Worm (Caenorhabditis elegans) whole organism, L3 larva: ENCODE results near the gene F26A1.3.

Source experiments
- R02D3.7 ChIP-seq: fragments of 150-350 bp; optimal IDR thresholded peaks from 2 replicates; lab custom pipeline; 2014; ENCODE audit warnings: missing biosample characterization, missing genetic modification characterization
- ZK546.5 ChIP-seq: sonication (generic microtip); optimal IDR thresholded peaks from 2 replicates; lab custom pipeline; 2017; ENCODE audit warnings: missing biosample characterization, missing genetic modification characterization
- aly-2 ChIP-seq: fragments of 150-350 bp; optimal IDR thresholded peaks from 2 replicates; lab custom pipeline; 2014; ENCODE audit warnings: missing biosample characterization, missing genetic modification characterization
- ceh-82 ChIP-seq: fragments of 150-350 bp; optimal IDR thresholded peaks from 2 replicates; lab custom pipeline; 2014; ENCODE audit warnings: missing biosample characterization, missing genetic modification characterization
- ceh-9 ChIP-seq: sonication (generic microtip); optimal IDR thresholded peaks from 2 replicates; lab custom pipeline; 2018; ENCODE audit warnings: missing biosample characterization, missing genetic modification characterization
- egl-27 ChIP-seq: sonication (generic microtip); optimal IDR thresholded peaks from 4 replicates; lab custom pipeline; 2017; ENCODE audit warnings: missing biosample characterization, missing genetic modification reagents, missing genetic modification characterization
- egl-5 ChIP-seq: fragments of 150-350 bp; optimal IDR thresholded peaks from 2 replicates; lab custom pipeline; 2017; ENCODE audit warnings: missing biosample characterization, missing genetic modification reagents, missing genetic modification characterization, inconsistent platforms
- elt-3 ChIP-seq, 3 experiments: fragments of 150-350 bp in 1 of 3; sonication (generic microtip) in 2 of 3; optimal IDR thresholded peaks; 2 replicates in 2 of 3; 4 replicates in 1 of 3; lab custom pipeline; 2014 to 2017; ENCODE audit warnings: missing biosample characterization in 3 of 3, missing genetic modification characterization in 3 of 3
- fkh-10 ChIP-seq: sonication (generic microtip); optimal IDR thresholded peaks from 2 replicates; lab custom pipeline; 2017; ENCODE audit warnings: missing biosample characterization, missing genetic modification reagents, missing genetic modification characterization
- fkh-2 ChIP-seq: fragments of 150-350 bp; optimal IDR thresholded peaks from 2 replicates; lab custom pipeline; 2014; ENCODE audit warnings: missing biosample characterization, missing genetic modification reagents, missing genetic modification characterization
- hmg-11 ChIP-seq: sonication (generic microtip); optimal IDR thresholded peaks from 2 replicates; lab custom pipeline; 2016; ENCODE audit warnings: missing genetic modification characterization, missing compliant biosample characterization
- jun-1 ChIP-seq: fragments of 150-350 bp; optimal IDR thresholded peaks from 2 replicates; lab custom pipeline; 2014; ENCODE audit warnings: missing biosample characterization, missing genetic modification reagents, missing genetic modification characterization
- lin-39 ChIP-seq: fragments of 150-350 bp; optimal IDR thresholded peaks from 2 replicates; lab custom pipeline; 2018; ENCODE audit warnings: missing biosample characterization, missing genetic modification reagents, missing genetic modification characterization
- lsy-12 ChIP-seq: sonication (generic microtip); optimal IDR thresholded peaks from 2 replicates; lab custom pipeline; 2016; ENCODE audit warnings: mild to moderate bottlenecking, missing genetic modification characterization, missing compliant biosample characterization
- mdl-1 ChIP-seq: fragments of 150-350 bp; optimal IDR thresholded peaks from 2 replicates; lab custom pipeline; 2014; ENCODE audit warnings: missing biosample characterization, missing genetic modification characterization
- mml-1 ChIP-seq: fragments of 150-350 bp; sonication (generic microtip); optimal IDR thresholded peaks from 3 replicates; lab custom pipeline; 2014; ENCODE audit warnings: missing biosample characterization, missing genetic modification characterization
- nfya-1 ChIP-seq: sonication (generic microtip); optimal IDR thresholded peaks from 2 replicates; lab custom pipeline; 2017; ENCODE audit warnings: missing genetic modification characterization, mild to moderate bottlenecking, missing compliant biosample characterization, antibody characterized with exemption, moderate library complexity; ENCODE audit not compliant: insufficient read depth
- nhr-11 ChIP-seq: fragments of 150-350 bp; optimal IDR thresholded peaks from 2 replicates; lab custom pipeline; 2014; ENCODE audit warnings: missing biosample characterization, missing genetic modification characterization
- nhr-12 ChIP-seq: fragments of 150-350 bp; optimal IDR thresholded peaks from 2 replicates; lab custom pipeline; 2014; ENCODE audit warnings: missing biosample characterization, missing genetic modification characterization
- nhr-23 ChIP-seq: fragments of 150-350 bp; optimal IDR thresholded peaks from 2 replicates; lab custom pipeline; 2014; ENCODE audit warnings: missing biosample characterization, missing genetic modification reagents, missing genetic modification characterization
- nhr-25 ChIP-seq: sonication (generic microtip); optimal IDR thresholded peaks from 2 replicates; lab custom pipeline; 2017; ENCODE audit warnings: missing biosample characterization, missing genetic modification characterization
- nhr-28 ChIP-seq: fragments of 150-350 bp; optimal IDR thresholded peaks from 2 replicates; lab custom pipeline; 2014; ENCODE audit warnings: missing biosample characterization, missing genetic modification characterization
- nhr-43 ChIP-seq: sonication (generic microtip); optimal IDR thresholded peaks from 2 replicates; lab custom pipeline; 2016; ENCODE audit warnings: mild to moderate bottlenecking, missing genetic modification characterization, missing compliant biosample characterization; ENCODE audit not compliant: poor library complexity, severe bottlenecking
- nhr-76 ChIP-seq: fragments of 150-350 bp; sonication (generic microtip); optimal IDR thresholded peaks from 5 replicates; lab custom pipeline; 2014; ENCODE audit warnings: missing biosample characterization, missing genetic modification characterization
- sea-2 ChIP-seq: fragments of 150-350 bp; sonication (generic microtip); optimal IDR thresholded peaks from 4 replicates; lab custom pipeline; 2014; ENCODE audit warnings: missing biosample characterization, missing genetic modification reagents, missing genetic modification characterization
- skn-1 ChIP-seq: fragments of 150-350 bp; optimal IDR thresholded peaks from 2 replicates; lab custom pipeline; 2014; ENCODE audit warnings: missing biosample characterization, missing genetic modification characterization
- snpc-4 ChIP-seq: fragments of 150-350 bp; optimal IDR thresholded peaks from 2 replicates; lab custom pipeline; 2014; ENCODE audit warnings: missing biosample characterization, missing genetic modification characterization
- tbx-2 ChIP-seq: sonication (generic microtip); optimal IDR thresholded peaks from 2 replicates; lab custom pipeline; 2016; ENCODE audit warnings: mild to moderate bottlenecking, missing genetic modification characterization, missing compliant biosample characterization
- unc-62 ChIP-seq: fragments of 150-350 bp; sonication (generic microtip); optimal IDR thresholded peaks from 4 replicates; lab custom pipeline; 2014; ENCODE audit warnings: missing biosample characterization, missing genetic modification reagents, missing genetic modification characterization
- ztf-11 ChIP-seq: fragments of 150-350 bp; optimal IDR thresholded peaks from 2 replicates; lab custom pipeline; 2014; ENCODE audit warnings: missing biosample characterization, missing genetic modification characterization
- ztf-4 ChIP-seq: fragments of 150-350 bp; optimal IDR thresholded peaks from 2 replicates; lab custom pipeline; 2014; ENCODE audit warnings: missing biosample characterization, missing genetic modification characterization

Gene F26A1.3

ce11 chrIII:4829440-4829839, 2.7 kb downstream of the F26A1.3 start, which contains the start of gene F26A1.9:
Gene F26A1.9, minus strand, starts transcription at chrIII:4829540.
- no peak for TF ChIP-seq nhr-76 (tag; lab: Kevin White, UChicago)
- no peak for TF ChIP-seq nhr-23
- TF ChIP-seq ceh-82: no peak
- no peak for TF ChIP-seq R02D3.7
- TF ChIP-seq sea-2 (GFP tag; lab: Kevin White, UChicago): no peak

ce11 chrIII:4830207-4830606, 3.5 kb downstream of the F26A1.3 start, which contains the start of gene nspd-9:
Gene nspd-9, minus strand, starts transcription at chrIII:4830307.
- TF ChIP-seq snpc-4 (tag; lab: Kevin White, UChicago) (no peak), nhr-43 (no peak), nhr-11 (tag; lab: Kevin White, UChicago) (no peak), nhr-12 (tag; lab: Kevin White, UChicago) (no peak), aly-2 (tag; lab: Kevin White, UChicago) (no peak), fkh-10 (GFP tag; lab: Kevin White, UChicago) (no peak)

ce11 chrIII:4837429-4837828, 10.7 kb downstream of the F26A1.3 start, which contains the start of the genes acbp-7 and F26A1.19:
Gene acbp-7, plus strand, starts transcription at chrIII:4837729.
Gene F26A1.19, plus strand, starts transcription at chrIII:4837731.
- TF ChIP-seq R02D3.7 (no peak), sea-2 (GFP tag; lab: Kevin White, UChicago) (no peak), jun-1 (tag; lab: Kevin White, UChicago) (no peak), tbx-2 (tag; lab: Kevin White, UChicago) (no peak), nfya-1 (no peak), egl-27 (no peak), mdl-1 (tag; lab: Kevin White, UChicago) (no peak), fkh-2 (tag; lab: Kevin White, UChicago) (no peak), nhr-76 (tag; lab: Kevin White, UChicago) (no peak), nhr-23 (no peak), ztf-4 (tag; lab: Kevin White, UChicago) (no peak), snpc-4 (tag; lab: Kevin White, UChicago) (no peak), ceh-82 (no peak), elt-3 (tag; optimal IDR thresholded peaks at IDR 0.05; lab: Kevin White, UChicago) (no peak), ceh-9 (no peak)

ce11 chrIII:4842173-4842572, 15.5 kb downstream of the F26A1.3 start, which contains the start of gene clec-156:
Gene clec-156, minus strand, starts transcription at chrIII:4842273.
- TF ChIP-seq mml-1 (tag; lab: Kevin White, UChicago): no peak
- no peak for TF ChIP-seq lin-39 (tag; lab: Kevin White, UChicago)

- TF ChIP-seq jun-1 (tag; lab: Kevin White, UChicago): no peak
- TF ChIP-seq R02D3.7: no peak
- no peak for TF ChIP-seq unc-62 (GFP tag; lab: Kevin White, UChicago)
- TF ChIP-seq hmg-11 (tag; lab: Kevin White, UChicago): no peak
Observed at ce11 chrIII:4844327-4844726, 17.6 kb downstream of the F26A1.3 start, which contains the start of the genes clec-157 and fkh-5. Gene clec-157, minus strand, starts transcription at chrIII:4844427. Gene fkh-5, plus strand, starts transcription at chrIII:4844662.

ce11 chrIII:4849739-4850138, 23.0 kb downstream of the F26A1.3 start, which contains the start of gene nonu-1:
Gene nonu-1, minus strand, starts transcription at chrIII:4849907.
- no peak for TF ChIP-seq nhr-43
- TF ChIP-seq tbx-2 (tag; lab: Kevin White, UChicago): no peak
- TF ChIP-seq skn-1 (tag; lab: Kevin White, UChicago): no peak
- no peak for TF ChIP-seq egl-5 (tag; lab: Kevin White, UChicago)
- no peak for TF ChIP-seq snpc-4 (tag; lab: Kevin White, UChicago)
- no peak for TF ChIP-seq ztf-11
- no peak for TF ChIP-seq ZK546.5 (tag; lab: Kevin White, UChicago)
- no peak for TF ChIP-seq nhr-28 (tag; lab: Kevin White, UChicago)
- TF ChIP-seq lsy-12 (tag; lab: Kevin White, UChicago): no peak
- TF ChIP-seq elt-3 (tag; optimal IDR thresholded peaks at IDR 0.05; lab: Kevin White, UChicago): no peak
- no peak for TF ChIP-seq hmg-11 (tag; lab: Kevin White, UChicago)
- no peak for TF ChIP-seq nhr-25 (tag; lab: Kevin White, UChicago)
- TF ChIP-seq, all 47 proteins: peak for 0
